Worm (Caenorhabditis elegans) whole organism, L1 larva: ENCODE data around the gene del-10.

ENCODE experiments used
- C04F5.9 ChIP-seq: sonication (generic microtip); optimal IDR thresholded peaks from 2 replicates; lab custom pipeline; 2016; ENCODE audit warnings: missing genetic modification characterization, missing compliant biosample characterization
- C16A3.4 ChIP-seq: fragments of 150-350 bp; optimal IDR thresholded peaks from 2 replicates; lab custom pipeline; 2014; ENCODE audit warnings: missing biosample characterization, missing genetic modification characterization
- C34B4.2 ChIP-seq: sonication (generic microtip); optimal IDR thresholded peaks from 2 replicates; lab custom pipeline; 2017; ENCODE audit warnings: mild to moderate bottlenecking, missing genetic modification characterization, missing compliant biosample characterization
- Y116A8C.19 ChIP-seq: sonication (generic microtip); optimal IDR thresholded peaks from 2 replicates; lab custom pipeline; 2016; ENCODE audit warnings: missing compliant biosample characterization, missing genetic modification characterization, borderline replicate concordance
- alr-1 ChIP-seq: fragments of 200-800 bp; sonication (Bioruptor generic); optimal IDR thresholded peaks from 2 replicates; lab custom pipeline; 2018; ENCODE audit warnings: borderline replicate concordance, mild to moderate bottlenecking, missing genetic modification characterization, missing compliant biosample characterization
- aly-2 ChIP-seq: fragments of 150-350 bp; optimal IDR thresholded peaks from 2 replicates; lab custom pipeline; 2014; ENCODE audit warnings: missing biosample characterization, missing genetic modification characterization
- blmp-1 ChIP-seq: fragments of 150-350 bp; optimal IDR thresholded peaks from 2 replicates; lab custom pipeline; 2014; ENCODE audit warnings: missing biosample characterization, missing genetic modification characterization
- ceh-63 ChIP-seq: fragments of 200-800 bp; sonication (Bioruptor generic); optimal IDR thresholded peaks from 2 replicates; lab custom pipeline; 2018; ENCODE audit warnings: mild to moderate bottlenecking, missing genetic modification characterization, missing compliant biosample characterization
- ceh-88 ChIP-seq: fragments of 200-800 bp; sonication (Bioruptor generic); IDR thresholded peaks from 2 replicates; pipeline ENCODE4 v1.3.6; 2022; ENCODE audit warnings: missing genetic modification characterization, missing compliant biosample characterization
- ceh-90 ChIP-seq: sonication (generic microtip); optimal IDR thresholded peaks from 2 replicates; lab custom pipeline; 2016; ENCODE audit warnings: missing genetic modification characterization, missing compliant biosample characterization
- ces-1 ChIP-seq: fragments of 150-350 bp; optimal IDR thresholded peaks from 2 replicates; lab custom pipeline; 2014; ENCODE audit warnings: missing biosample characterization, missing genetic modification reagents, missing genetic modification characterization
- dpl-1 ChIP-seq, 3 experiments: fragments of 150-350 bp in 2 of 3; sonication (generic microtip) in 1 of 3; optimal IDR thresholded peaks; 2 replicates each; lab custom pipeline; 2014 to 2017; ENCODE audit warnings: missing biosample characterization in 3 of 3, missing genetic modification characterization in 3 of 3, missing genetic modification reagents in 3 of 3
- efl-1 ChIP-seq, 4 experiments: fragments of 150-350 bp; optimal IDR thresholded peaks in 3 of 4; peaks in 1 of 4; 1 replicate in 1 of 4; 2 replicates in 3 of 4; lab custom pipeline; 2014; ENCODE audit warnings: missing biosample characterization in 2 of 4, missing genetic modification characterization in 2 of 4, missing genetic modification reagents in 2 of 4
- efl-3 ChIP-seq: fragments of 200-800 bp; sonication (Bioruptor generic); optimal IDR thresholded peaks from 2 replicates; lab custom pipeline; 2018; ENCODE audit warnings: mild to moderate bottlenecking, missing genetic modification characterization, missing compliant biosample characterization
- egl-13 ChIP-seq: sonication (generic microtip); optimal IDR thresholded peaks from 2 replicates; lab custom pipeline; 2016; ENCODE audit warnings: missing genotype, missing genetic modification reagents, missing genetic modification characterization, missing compliant biosample characterization
- egl-27 ChIP-seq, 2 experiments: fragments of 150-350 bp in 1 of 2; sonication (generic microtip); optimal IDR thresholded peaks; 3 replicates each; lab custom pipeline; 2017 to 2018; ENCODE audit warnings: missing biosample characterization in 2 of 2, missing genetic modification characterization in 2 of 2, missing genetic modification reagents in 2 of 2
- elt-2 ChIP-seq: sonication (generic microtip); optimal IDR thresholded peaks from 2 replicates; lab custom pipeline; 2016; ENCODE audit warnings: missing genetic modification characterization, mild to moderate bottlenecking, inconsistent platforms, missing compliant biosample characterization, missing genetic modification reagents
- grh-1 ChIP-seq: fragments of 200-800 bp; sonication (Bioruptor generic); IDR thresholded peaks from 2 replicates; pipeline ENCODE4 v1.3.6; 2022; ENCODE audit warnings: missing genetic modification reagents, missing genetic modification characterization, missing compliant biosample characterization
- hlh-4 ChIP-seq: sonication (generic microtip); optimal IDR thresholded peaks from 2 replicates; lab custom pipeline; 2016; ENCODE audit warnings: mild to moderate bottlenecking, missing genetic modification characterization, missing compliant biosample characterization
- hpl-2 ChIP-seq: fragments of 150-350 bp; optimal IDR thresholded peaks from 2 replicates; lab custom pipeline; 2014; ENCODE audit warnings: missing biosample characterization, missing genetic modification reagents, missing genetic modification characterization
- isw-1 ChIP-seq: fragments of 200-800 bp; sonication (Bioruptor generic); IDR thresholded peaks from 2 replicates; pipeline ENCODE4 v1.3.6; 2022; ENCODE audit warnings: missing genetic modification characterization, missing compliant biosample characterization
- lin-15B ChIP-seq: fragments of 150-350 bp; sonication (generic microtip); optimal IDR thresholded peaks from 3 replicates; lab custom pipeline; 2014; ENCODE audit warnings: missing biosample characterization, missing genetic modification characterization
- lin-35 ChIP-seq, 2 experiments: fragments of 150-350 bp; optimal IDR thresholded peaks; 2 replicates each; lab custom pipeline; 2014; ENCODE audit warnings: missing biosample characterization in 2 of 2, missing genetic modification characterization in 2 of 2, missing genetic modification reagents in 2 of 2
- lin-39 ChIP-seq: fragments of 150-350 bp; optimal IDR thresholded peaks from 2 replicates; lab custom pipeline; 2014; ENCODE audit warnings: missing biosample characterization, missing genetic modification reagents, missing genetic modification characterization
- lir-3 ChIP-seq: sonication (generic microtip); optimal IDR thresholded peaks from 2 replicates; lab custom pipeline; 2016; ENCODE audit warnings: mild to moderate bottlenecking, missing genetic modification characterization, moderate library complexity, missing compliant biosample characterization; ENCODE audit not compliant: poor library complexity
- lsy-2 ChIP-seq, 2 experiments: fragments of 150-350 bp; optimal IDR thresholded peaks; 2 replicates each; lab custom pipeline; 2014; ENCODE audit warnings: missing biosample characterization in 2 of 2, missing genetic modification characterization in 2 of 2
- mdl-1 ChIP-seq, 2 experiments: fragments of 150-350 bp; optimal IDR thresholded peaks; 2 replicates each; lab custom pipeline; 2014 to 2017; ENCODE audit warnings: missing biosample characterization in 2 of 2, missing genetic modification characterization in 2 of 2, inconsistent platforms in 1 of 2
- mep-1 ChIP-seq: fragments of 150-350 bp; optimal IDR thresholded peaks from 2 replicates; lab custom pipeline; 2014; ENCODE audit warnings: missing biosample characterization, missing genetic modification characterization
- nhr-47 ChIP-seq: sonication (generic microtip); optimal IDR thresholded peaks from 2 replicates; lab custom pipeline; 2016; ENCODE audit warnings: mild to moderate bottlenecking, missing genetic modification characterization, moderate library complexity, missing compliant biosample characterization
- nhr-76 ChIP-seq: sonication (generic microtip); optimal IDR thresholded peaks from 2 replicates; lab custom pipeline; 2017; ENCODE audit warnings: missing biosample characterization, missing genetic modification characterization
- nhr-85 ChIP-seq: sonication (generic microtip); peaks from one replicate; lab custom pipeline; 2016; ENCODE audit warnings: missing genetic modification characterization, inconsistent platforms, missing compliant biosample characterization
- nhr-90 ChIP-seq: sonication (generic microtip); optimal IDR thresholded peaks from 2 replicates; lab custom pipeline; 2016; ENCODE audit warnings: mild to moderate bottlenecking, missing genetic modification characterization, missing compliant biosample characterization; ENCODE audit not compliant: poor library complexity
- pag-3 ChIP-seq: sonication (generic microtip); optimal IDR thresholded peaks from 2 replicates; lab custom pipeline; 2017; ENCODE audit warnings: missing genetic modification characterization, mild to moderate bottlenecking, missing compliant biosample characterization, antibody characterized with exemption, borderline replicate concordance; ENCODE audit not compliant: insufficient read depth
- pax-3 ChIP-seq: fragments of 200-800 bp; sonication (Bioruptor generic); optimal IDR thresholded peaks from 2 replicates; lab custom pipeline; 2018; ENCODE audit warnings: mild to moderate bottlenecking, missing genetic modification characterization, moderate library complexity, missing compliant biosample characterization
- rnt-1 ChIP-seq: sonication (generic microtip); optimal IDR thresholded peaks from 2 replicates; lab custom pipeline; 2016; ENCODE audit warnings: mild to moderate bottlenecking, missing genetic modification characterization, moderate library complexity, missing compliant biosample characterization
- skn-1 ChIP-seq: fragments of 150-350 bp; optimal IDR thresholded peaks from 2 replicates; lab custom pipeline; 2014; ENCODE audit warnings: missing biosample characterization, missing genetic modification characterization
- sox-4 ChIP-seq: sonication (generic microtip); optimal IDR thresholded peaks from 2 replicates; lab custom pipeline; 2016; ENCODE audit warnings: missing genetic modification characterization, missing compliant biosample characterization
- sptf-1 ChIP-seq: fragments of 150-350 bp; optimal IDR thresholded peaks from 2 replicates; lab custom pipeline; 2014; ENCODE audit warnings: missing biosample characterization, missing genetic modification characterization
- tlp-1 ChIP-seq: fragments of 150-350 bp; optimal IDR thresholded peaks from 2 replicates; lab custom pipeline; 2014; ENCODE audit warnings: missing biosample characterization, missing genetic modification characterization
- unc-130 ChIP-seq: fragments of 150-350 bp; optimal IDR thresholded peaks from 2 replicates; lab custom pipeline; 2017; ENCODE audit warnings: missing biosample characterization, missing genetic modification characterization, inconsistent platforms
- unc-30 ChIP-seq: sonication (generic microtip); optimal IDR thresholded peaks from 2 replicates; lab custom pipeline; 2017; ENCODE audit warnings: missing biosample characterization, missing genetic modification characterization
- unc-86 ChIP-seq: sonication (generic microtip); optimal IDR thresholded peaks from 2 replicates; lab custom pipeline; 2016; ENCODE audit warnings: missing genetic modification characterization, missing compliant biosample characterization
- unc-98 ChIP-seq: fragments of 200-800 bp; sonication (Bioruptor generic); IDR thresholded peaks from 2 replicates; pipeline ENCODE4 v1.3.6; 2022; ENCODE audit warnings: missing genetic modification characterization, missing compliant biosample characterization
- vab-15 ChIP-seq: sonication (generic microtip); optimal IDR thresholded peaks from 2 replicates; lab custom pipeline; 2017; ENCODE audit warnings: missing genotype, mild to moderate bottlenecking, missing genetic modification characterization, missing compliant biosample characterization
- xbp-1 ChIP-seq: sonication (generic microtip); optimal IDR thresholded peaks from 2 replicates; lab custom pipeline; 2016; ENCODE audit warnings: missing genetic modification characterization, missing compliant biosample characterization
- zip-4 ChIP-seq: fragments of 200-800 bp; sonication (Bioruptor generic); optimal IDR thresholded peaks from 2 replicates; lab custom pipeline; 2018; ENCODE audit warnings: mild to moderate bottlenecking, missing genetic modification characterization, moderate library complexity, missing compliant biosample characterization

del-10 gene

ce11 chrII:6519703-6520102, 37.8 kb upstream of the del-10 start:
- TF ChIP-seq unc-86 (no peak), nhr-47 (tag; lab: Kevin White, UChicago) (no peak), isw-1 (GFP tag; lab: Robert Waterston, UW) (no peak), mdl-1 (tag; optimal IDR thresholded peaks at IDR 0.05; lab: Kevin White, UChicago) (no peak), mep-1 (peak; percentile 39), ces-1 (GFP tag; lab: Kevin White, UChicago) (no peak), egl-27 (tag; optimal IDR thresholded peaks at IDR 0.05; lab: Kevin White, UChicago) (no peak), elt-2 (tag; lab: Kevin White, UChicago) (no peak), sox-4 (no peak), C04F5.9 (tag; lab: Kevin White, UChicago) (no peak), dpl-1 (GFP tag; optimal IDR thresholded peaks at IDR 0.05; lab: Kevin White, UChicago) (peak in 2 of 3 experiments; percentile 47 to 64), ceh-63 (GFP tag; lab: Kevin White, UChicago) (no peak), sptf-1 (tag; lab: Kevin White, UChicago) (no peak), vab-15 (tag; lab: Kevin White, UChicago) (no peak), hpl-2 (GFP tag; lab: Kevin White, UChicago) (no peak), zip-4 (GFP tag; lab: Kevin White, UChicago) (no peak), pag-3 (tag; lab: Kevin White, UChicago) (no peak), efl-1 (optimal IDR thresholded peaks at IDR 0.05; lab: Kevin White, UChicago) (peak; percentile 31), efl-1 (GFP tag; optimal IDR thresholded peaks at IDR 0.05 in 1 of 2; lab: Kevin White, UChicago) (peak; percentile 45 to 94), nhr-85 (tag; lab: Kevin White, UChicago) (no peak), C16A3.4 (tag; lab: Kevin White, UChicago) (no peak), rnt-1 (tag; lab: Kevin White, UChicago) (no peak), lsy-2 (tag; optimal IDR thresholded peaks at IDR 0.05; lab: Kevin White, UChicago) (peak in 1 of 2 experiments; percentile 75), lin-39 (tag; lab: Kevin White, UChicago) (no peak), grh-1 (GFP tag; lab: Robert Waterston, UW) (no peak), lin-35 (GFP tag; optimal IDR thresholded peaks at IDR 0.05; lab: Kevin White, UChicago) (peak in 1 of 2 experiments; percentile 67), C34B4.2 (tag; lab: Kevin White, UChicago) (no peak), xbp-1 (tag; lab: Kevin White, UChicago) (no peak), ceh-90 (no peak), ceh-88 (GFP tag; lab: Robert Waterston, UW) (no peak), blmp-1 (peak; percentile 1), tlp-1 (no peak), Y116A8C.19 (no peak)

DNA sequence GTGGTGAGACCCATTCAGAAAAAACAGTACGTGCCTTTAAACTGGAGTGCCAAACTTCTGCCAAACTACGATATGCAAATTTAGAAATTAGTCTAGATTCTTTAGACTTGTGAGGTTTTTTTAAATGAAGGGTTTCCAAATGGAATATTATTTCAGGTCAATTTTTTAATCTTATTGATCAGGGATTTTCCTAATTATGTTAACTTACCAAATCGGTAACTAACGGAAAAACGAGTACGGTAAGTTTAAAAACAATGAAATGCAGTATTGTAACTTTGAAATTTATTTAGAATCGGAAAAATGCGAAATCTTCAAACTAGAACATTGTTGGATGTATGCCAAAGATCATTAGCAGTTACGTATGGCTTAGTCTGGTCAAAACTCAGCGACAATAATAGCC, 34.4 kb upstream of the del-10 start, which contains the start of gene C56E6.7:
C56E6.7 (plus strand) TSS at position 301 of the 400 bp plus-strand sequence.
- TF ChIP-seq nhr-90 (tag; lab: Kevin White, UChicago) (no peak), lir-3 (tag; lab: Kevin White, UChicago) (no peak), skn-1 (tag; lab: Kevin White, UChicago) (no peak), pax-3 (no peak), egl-13 (no peak), nhr-76 (tag; lab: Kevin White, UChicago) (no peak), C34B4.2 (tag; lab: Kevin White, UChicago) (no peak), hlh-4 (tag; lab: Kevin White, UChicago) (no peak), unc-130 (no peak), alr-1 (tag; lab: Kevin White, UChicago) (no peak), rnt-1 (tag; lab: Kevin White, UChicago) (no peak), efl-3 (GFP tag; lab: Kevin White, UChicago) (no peak), lsy-2 (tag; optimal IDR thresholded peaks at IDR 0.05; lab: Kevin White, UChicago) (no peak), unc-98 (no peak), lin-15B (tag; lab: Kevin White, UChicago) (no peak), unc-30 (no peak), aly-2 (no peak)
